Worm (Caenorhabditis elegans) whole organism, late embryonic: ENCODE results near the gene srd-46.

Source experiments
- C38D4.7 ChIP-seq: fragments of 200-800 bp; sonication (Bioruptor generic); optimal IDR thresholded peaks from 2 replicates; lab custom pipeline; 2018; ENCODE audit warnings: mild to moderate bottlenecking, missing genetic modification characterization, moderate library complexity, missing compliant biosample characterization
- K02D7.2 ChIP-seq: sonication (generic microtip); optimal IDR thresholded peaks from 2 replicates; lab custom pipeline; 2017; ENCODE audit warnings: mild to moderate bottlenecking, missing genetic modification characterization, missing compliant biosample characterization
- ahr-1 ChIP-seq: sonication (generic microtip); optimal IDR thresholded peaks from 2 replicates; lab custom pipeline; 2016; ENCODE audit warnings: missing genetic modification characterization, missing compliant biosample characterization
- ceh-19 ChIP-seq: fragments of 200-800 bp; sonication (Bioruptor generic); optimal IDR thresholded peaks from 2 replicates; lab custom pipeline; 2018; ENCODE audit warnings: mild to moderate bottlenecking, missing genetic modification characterization, missing compliant biosample characterization
- ceh-2 ChIP-seq: sonication (generic microtip); optimal IDR thresholded peaks from 2 replicates; lab custom pipeline; 2016; ENCODE audit warnings: missing genotype, missing genetic modification characterization, missing compliant biosample characterization
- ceh-22 ChIP-seq: sonication (generic microtip); optimal IDR thresholded peaks from 2 replicates; lab custom pipeline; 2017; ENCODE audit warnings: missing biosample characterization, missing genetic modification characterization
- ceh-24 ChIP-seq: sonication (generic microtip); optimal IDR thresholded peaks from 2 replicates; lab custom pipeline; 2016; ENCODE audit warnings: mild to moderate bottlenecking, missing genetic modification characterization, missing compliant biosample characterization
- ceh-30 ChIP-seq: fragments of 150-350 bp; optimal IDR thresholded peaks from 2 replicates; lab custom pipeline; 2014; ENCODE audit warnings: missing biosample characterization, missing genetic modification characterization
- ceh-31 ChIP-seq: sonication (generic microtip); optimal IDR thresholded peaks from 2 replicates; lab custom pipeline; 2016; ENCODE audit warnings: missing genetic modification characterization, missing compliant biosample characterization
- ceh-6 ChIP-seq: fragments of 200-800 bp; sonication (Bioruptor generic); optimal IDR thresholded peaks from 2 replicates; lab custom pipeline; 2018; ENCODE audit warnings: mild to moderate bottlenecking, missing genetic modification characterization, missing compliant biosample characterization
- ceh-9 ChIP-seq: sonication (generic microtip); optimal IDR thresholded peaks from 2 replicates; lab custom pipeline; 2016; ENCODE audit warnings: mild to moderate bottlenecking, missing genetic modification characterization, inconsistent platforms, missing compliant biosample characterization
- che-1 ChIP-seq: sonication (generic microtip); optimal IDR thresholded peaks from 2 replicates; lab custom pipeline; 2016; ENCODE audit warnings: mild to moderate bottlenecking, missing genetic modification characterization, missing compliant biosample characterization
- dmd-4 ChIP-seq: sonication (generic microtip); optimal IDR thresholded peaks from 2 replicates; lab custom pipeline; 2016; ENCODE audit warnings: borderline replicate concordance, missing genetic modification characterization, missing compliant biosample characterization
- elt-2 ChIP-seq: sonication (generic microtip); optimal IDR thresholded peaks from 2 replicates; lab custom pipeline; 2016; ENCODE audit warnings: missing genetic modification reagents, missing genetic modification characterization, missing compliant biosample characterization
- ets-4 ChIP-seq: sonication (generic microtip); optimal IDR thresholded peaks from 2 replicates; lab custom pipeline; 2016; ENCODE audit warnings: missing genetic modification characterization, missing compliant biosample characterization
- fax-1 ChIP-seq: sonication (generic microtip); optimal IDR thresholded peaks from 2 replicates; lab custom pipeline; 2016; ENCODE audit warnings: missing genotype, missing genetic modification characterization, missing compliant biosample characterization
- hlh-13 ChIP-seq: fragments of 200-800 bp; sonication (Bioruptor generic); optimal IDR thresholded peaks from 2 replicates; lab custom pipeline; 2018; ENCODE audit warnings: mild to moderate bottlenecking, missing genetic modification characterization, missing compliant biosample characterization
- hlh-15 ChIP-seq: sonication (generic microtip); optimal IDR thresholded peaks from 2 replicates; lab custom pipeline; 2016; ENCODE audit warnings: missing genetic modification characterization, missing compliant biosample characterization
- hlh-30 ChIP-seq: sonication (generic microtip); optimal IDR thresholded peaks from 2 replicates; lab custom pipeline; 2017; ENCODE audit warnings: antibody characterized with exemption, missing genetic modification characterization, missing compliant biosample characterization; ENCODE audit not compliant: insufficient read depth
- hlh-6 ChIP-seq: sonication (generic microtip); optimal IDR thresholded peaks from 2 replicates; lab custom pipeline; 2016; ENCODE audit warnings: missing genotype, missing genetic modification characterization, missing compliant biosample characterization
- hlh-8 ChIP-seq: sonication (generic microtip); optimal IDR thresholded peaks from 2 replicates; lab custom pipeline; 2016; ENCODE audit warnings: missing genotype, missing genetic modification characterization, missing compliant biosample characterization
- lim-6 ChIP-seq: sonication (generic microtip); optimal IDR thresholded peaks from 2 replicates; lab custom pipeline; 2016; ENCODE audit warnings: missing genetic modification characterization, missing compliant biosample characterization
- lin-11 ChIP-seq: fragments of 200-800 bp; sonication (Bioruptor generic); optimal IDR thresholded peaks from 2 replicates; lab custom pipeline; 2018; ENCODE audit warnings: mild to moderate bottlenecking, missing genetic modification characterization, missing compliant biosample characterization
- nhr-232 ChIP-seq: sonication (generic microtip); optimal IDR thresholded peaks from 2 replicates; lab custom pipeline; 2016; ENCODE audit warnings: missing genetic modification characterization, missing compliant biosample characterization
- odd-2 ChIP-seq: sonication (generic microtip); optimal IDR thresholded peaks from 2 replicates; lab custom pipeline; 2017; ENCODE audit warnings: antibody characterized with exemption, mild to moderate bottlenecking, missing genetic modification characterization, missing compliant biosample characterization
- pag-3 ChIP-seq: sonication (generic microtip); optimal IDR thresholded peaks from 2 replicates; lab custom pipeline; 2016; ENCODE audit warnings: missing compliant biosample characterization, missing genetic modification characterization, borderline replicate concordance
- pat-9 ChIP-seq: fragments of 200-800 bp; sonication (Bioruptor generic); optimal IDR thresholded peaks from 2 replicates; lab custom pipeline; 2018; ENCODE audit warnings: mild to moderate bottlenecking, missing genetic modification characterization, moderate library complexity, missing compliant biosample characterization
- pax-1 ChIP-seq: fragments of 150-350 bp; optimal IDR thresholded peaks from 2 replicates; lab custom pipeline; 2014; ENCODE audit warnings: missing biosample characterization, missing genetic modification characterization
- pha-4 ChIP-seq: fragments of 150-350 bp; optimal IDR thresholded peaks from 2 replicates; lab custom pipeline; 2018; ENCODE audit warnings: missing biosample characterization, missing genetic modification reagents, missing genetic modification characterization
- pqm-1 ChIP-seq: sonication (generic microtip); optimal IDR thresholded peaks from 2 replicates; lab custom pipeline; 2016; ENCODE audit warnings: missing genetic modification characterization, missing compliant biosample characterization
- pros-1 ChIP-seq: fragments of 150-350 bp; optimal IDR thresholded peaks from 2 replicates; lab custom pipeline; 2014; ENCODE audit warnings: missing biosample characterization, missing genetic modification reagents, missing genetic modification characterization
- ref-2 ChIP-seq: sonication (generic microtip); optimal IDR thresholded peaks from 2 replicates; lab custom pipeline; 2016; ENCODE audit warnings: missing genetic modification characterization, missing compliant biosample characterization
- rnt-1 ChIP-seq: sonication (generic microtip); optimal IDR thresholded peaks from 2 replicates; lab custom pipeline; 2016; ENCODE audit warnings: missing genetic modification characterization, missing compliant biosample characterization
- sdc-2 ChIP-seq: sonication (generic microtip); optimal IDR thresholded peaks from 2 replicates; lab custom pipeline; 2016; ENCODE audit warnings: missing genotype, missing genetic modification characterization, missing compliant biosample characterization
- sox-2 ChIP-seq: fragments of 200-800 bp; sonication (Bioruptor generic); IDR thresholded peaks from 2 replicates; pipeline ENCODE4 v1.3.6; 2022; ENCODE audit warnings: missing genetic modification reagents, missing genetic modification characterization, missing compliant biosample characterization
- sox-4 ChIP-seq: sonication (generic microtip); optimal IDR thresholded peaks from 2 replicates; lab custom pipeline; 2017; ENCODE audit warnings: mild to moderate bottlenecking, missing genetic modification characterization, inconsistent platforms, missing compliant biosample characterization
- ttx-3 ChIP-seq: sonication (generic microtip); optimal IDR thresholded peaks from 2 replicates; lab custom pipeline; 2016; ENCODE audit warnings: missing genetic modification reagents, missing genetic modification characterization, missing compliant biosample characterization
- unc-3 ChIP-seq, 2 experiments: fragments of 200-800 bp in 1 of 2; sonication (Bioruptor generic) in 1 of 2; sonication (generic microtip) in 1 of 2; conservative IDR thresholded peaks in 1 of 2; optimal IDR thresholded peaks in 1 of 2; 2 replicates each; pipeline versions ENCODE4 v1.3.6 to Lab custom; 2016 to 2022; ENCODE audit warnings: missing compliant biosample characterization in 2 of 2, missing genetic modification characterization in 2 of 2, missing genetic modification reagents in 1 of 2
- unc-55 ChIP-seq: sonication (generic microtip); optimal IDR thresholded peaks from 2 replicates; lab custom pipeline; 2017; ENCODE audit warnings: missing biosample characterization, missing genetic modification reagents, missing genetic modification characterization
- zip-5 ChIP-seq: sonication (generic microtip); optimal IDR thresholded peaks from 2 replicates; lab custom pipeline; 2016; ENCODE audit warnings: missing genetic modification characterization, missing compliant biosample characterization
- ztf-16 ChIP-seq: sonication (generic microtip); optimal IDR thresholded peaks from 2 replicates; lab custom pipeline; 2017; ENCODE audit warnings: missing genetic modification characterization, missing compliant biosample characterization

The srd-46 gene

ce11 chrX:12321357-12321756 is 10.5 kb upstream of the srd-46 start, which contains the start of gene F17A2.13:
Gene F17A2.13 (plus strand): TSS chrX:12321657.
- TF ChIP-seq hlh-8 (tag; lab: Kevin White, UChicago) (no peak), sdc-2 (tag; lab: Kevin White, UChicago) (no peak), pat-9 (tag; lab: Kevin White, UChicago) (no peak), hlh-30 (tag; lab: Kevin White, UChicago) (no peak), dmd-4 (no peak), ceh-9 (tag; lab: Kevin White, UChicago) (no peak), ceh-22 (tag; lab: Kevin White, UChicago) (no peak), ceh-19 (GFP tag; lab: Kevin White, UChicago) (no peak), ztf-16 (tag; lab: Kevin White, UChicago) (no peak), sox-2 (GFP tag; lab: Robert Waterston, UW) (no peak), C38D4.7 (GFP tag; lab: Kevin White, UChicago) (no peak), hlh-13 (GFP tag; lab: Kevin White, UChicago) (no peak), ets-4 (tag; lab: Kevin White, UChicago) (no peak), ceh-30 (no peak), ceh-2 (no peak), elt-2 (tag; lab: Kevin White, UChicago) (no peak), ceh-6 (GFP tag; lab: Kevin White, UChicago) (no peak), rnt-1 (tag; lab: Kevin White, UChicago) (no peak)

DNA sequence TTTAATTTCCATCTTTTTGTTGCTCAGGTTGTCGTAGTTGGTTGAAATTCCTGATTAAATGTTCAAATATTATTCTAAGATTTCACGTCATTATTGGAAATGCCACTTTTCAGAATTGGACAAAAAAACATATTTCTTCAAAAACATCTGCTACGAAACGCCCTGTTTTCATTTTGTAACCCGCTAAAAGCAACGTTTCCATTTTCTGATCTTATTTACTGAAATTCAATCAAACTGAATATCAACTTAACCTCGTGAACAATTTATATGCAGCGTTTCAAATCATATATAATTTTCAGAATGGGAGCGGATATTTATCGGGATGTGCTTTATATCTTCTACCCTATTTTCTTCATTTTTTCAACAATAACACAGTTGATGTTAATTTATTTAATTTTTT is 8.5 kb upstream of the srd-46 start, which contains the start of gene srd-40:
Gene srd-40, plus strand, starts transcription at position 301 of the 400 bp plus-strand sequence.
- no peak for TF ChIP-seq pag-3 (tag; lab: Kevin White, UChicago)
- TF ChIP-seq pqm-1 (tag; lab: Kevin White, UChicago): no peak
- TF ChIP-seq sdc-2 (tag; lab: Kevin White, UChicago): no peak
- TF ChIP-seq hlh-15 (tag; lab: Kevin White, UChicago): no peak
- no peak for TF ChIP-seq che-1 (tag; lab: Kevin White, UChicago)
- TF ChIP-seq nhr-232 (tag; lab: Kevin White, UChicago): no peak
- no peak for TF ChIP-seq ceh-31
- TF ChIP-seq hlh-6 (tag; lab: Kevin White, UChicago): no peak
- TF ChIP-seq ahr-1 (tag; lab: Kevin White, UChicago): no peak
- no peak for TF ChIP-seq ref-2 (tag; lab: Kevin White, UChicago)
- no peak for TF ChIP-seq pha-4 (tag; lab: Kevin White, UChicago)

ce11 chrX:12326424-12326823 is 5.5 kb upstream of the srd-46 start, which contains the start of gene srd-41:
Gene srd-41 (plus strand): TSS chrX:12326724.
- TF ChIP-seq pax-1 (tag; lab: Kevin White, UChicago) (no peak), pros-1 (tag; lab: Kevin White, UChicago) (no peak), lin-11 (tag; lab: Kevin White, UChicago) (no peak), lim-6 (tag; lab: Kevin White, UChicago) (no peak), ceh-2 (no peak), pag-3 (tag; lab: Kevin White, UChicago) (no peak), unc-55 (GFP tag; lab: Kevin White, UChicago) (no peak), fax-1 (tag; lab: Kevin White, UChicago) (no peak), zip-5 (no peak), unc-3 (GFP tag; conservative IDR thresholded peaks at IDR 0.05; lab: Robert Waterston, UW) (no peak), unc-3 (tag; optimal IDR thresholded peaks at IDR 0.05; lab: Kevin White, UChicago) (no peak), che-1 (tag; lab: Kevin White, UChicago) (no peak), odd-2 (tag; lab: Kevin White, UChicago) (no peak), K02D7.2 (tag; lab: Kevin White, UChicago) (no peak), ttx-3 (tag; lab: Kevin White, UChicago) (no peak), sox-4 (no peak), sdc-2 (tag; lab: Kevin White, UChicago) (no peak), ceh-9 (tag; lab: Kevin White, UChicago) (no peak), ceh-24 (tag; lab: Kevin White, UChicago) (no peak), hlh-13 (GFP tag; lab: Kevin White, UChicago) (no peak)
